Fruit fly (Drosophila melanogaster) whole organism, embryonic: ENCODE measurements around the gene SkpE.

Experiments
- ATbp ChIP-seq: fragments of 200-800 bp; sonication (Bioruptor generic); optimal IDR thresholded peaks from 2 replicates; lab custom pipeline; 2017; ENCODE audit warnings: missing biosample characterization, mild to moderate bottlenecking, missing genetic modification characterization, missing genetic modification reagents
- Atf6 ChIP-seq: fragments of 200-800 bp; sonication (Bioruptor generic); IDR thresholded peaks from 2 replicates; pipeline ENCODE4 v1.3.6; 2022; ENCODE audit warnings: missing biosample characterization, missing genetic modification characterization
- Awh ChIP-seq: fragments of 200-800 bp; sonication (Bioruptor generic); IDR thresholded peaks from 2 replicates; pipeline ENCODE4, ENCODE4 v1.3.6; 2022; ENCODE audit warnings: missing biosample characterization, missing genetic modification characterization
- B-H2 ChIP-seq: fragments of 200-800 bp; sonication (Bioruptor generic); optimal IDR thresholded peaks from 2 replicates; lab custom pipeline; 2018; ENCODE audit warnings: missing biosample characterization, mild to moderate bottlenecking, missing genetic modification characterization
- Blimp-1 ChIP-seq: fragments of 200-800 bp; sonication (Bioruptor generic); optimal IDR thresholded peaks from 3 replicates; lab custom pipeline; 2018; ENCODE audit warnings: missing biosample characterization, missing genetic modification characterization, mild to moderate bottlenecking, moderate library complexity, missing genetic modification reagents
- CG10147 ChIP-seq: fragments of 200-800 bp; sonication (Bioruptor generic); optimal IDR thresholded peaks from 2 replicates; lab custom pipeline; 2019; ENCODE audit warnings: missing biosample characterization, mild to moderate bottlenecking, missing genetic modification characterization, moderate library complexity
- CG10565 ChIP-seq: fragments of 200-800 bp; sonication (Bioruptor generic); optimal IDR thresholded peaks from 3 replicates; lab custom pipeline; 2016; ENCODE audit warnings: missing biosample characterization, mild to moderate bottlenecking, missing genetic modification characterization
- CG11560 ChIP-seq: fragments of 200-800 bp; sonication (Bioruptor generic); IDR thresholded peaks from 3 replicates; pipeline ENCODE4 v1.3.6; 2022; ENCODE audit warnings: missing biosample characterization, missing genetic modification characterization
- CG12219 ChIP-seq: fragments of 200-800 bp; sonication (Bioruptor generic); optimal IDR thresholded peaks from 3 replicates; lab custom pipeline; 2018; ENCODE audit warnings: missing biosample characterization, mild to moderate bottlenecking, missing genetic modification characterization
- CG12769 ChIP-seq: fragments of 200-800 bp; sonication (Bioruptor generic); optimal IDR thresholded peaks from 2 replicates; lab custom pipeline; 2019; ENCODE audit warnings: missing biosample characterization, mild to moderate bottlenecking, missing genetic modification characterization, moderate library complexity
- CG13624 ChIP-seq: fragments of 200-800 bp; sonication (Bioruptor generic); optimal IDR thresholded peaks from 2 replicates; lab custom pipeline; 2016; ENCODE audit warnings: missing biosample characterization, missing genetic modification characterization
- CG14667 ChIP-seq: fragments of 200-800 bp; sonication (Bioruptor generic); IDR thresholded peaks from 2 replicates; pipeline ENCODE4 v1.3.6; 2022; ENCODE audit warnings: missing biosample characterization, missing genetic modification characterization
- CG1647 ChIP-seq: fragments of 200-800 bp; sonication (Bioruptor generic); optimal IDR thresholded peaks from 3 replicates; lab custom pipeline; 2016; ENCODE audit warnings: missing biosample characterization, missing genetic modification characterization
- CG17361 ChIP-seq: fragments of 200-800 bp; sonication (Bioruptor generic); IDR thresholded peaks from 3 replicates; pipeline ENCODE4 v1.3.6; 2022; ENCODE audit warnings: missing biosample characterization, missing genetic modification characterization
- CG2199 ChIP-seq: fragments of 200-800 bp; sonication (Bioruptor generic); IDR thresholded peaks from 3 replicates; pipeline ENCODE4 v1.3.6; 2022; ENCODE audit warnings: missing biosample characterization, missing genetic modification characterization
- CG2678 ChIP-seq: fragments of 200-800 bp; sonication (Bioruptor generic); optimal IDR thresholded peaks from 3 replicates; lab custom pipeline; 2019; ENCODE audit warnings: missing biosample characterization, mild to moderate bottlenecking, missing genetic modification characterization, moderate library complexity
- CG32772 ChIP-seq: fragments of 200-800 bp; sonication (Bioruptor generic); IDR thresholded peaks from 2 replicates; pipeline ENCODE4 v1.3.6; 2022; ENCODE audit warnings: missing biosample characterization, missing genetic modification characterization
- CG3281 ChIP-seq: fragments of 200-800 bp; sonication (Bioruptor generic); optimal IDR thresholded peaks from 3 replicates; lab custom pipeline; 2017; ENCODE audit warnings: missing biosample characterization, mild to moderate bottlenecking, missing genetic modification characterization
- CG33557 ChIP-seq: fragments of 200-800 bp; sonication (Bioruptor generic); optimal IDR thresholded peaks from 2 replicates; lab custom pipeline; 2019; ENCODE audit warnings: missing biosample characterization, mild to moderate bottlenecking, missing genetic modification characterization, moderate library complexity
- CG6272 ChIP-seq: fragments of 200-800 bp; sonication (Bioruptor generic); IDR thresholded peaks from 2 replicates; pipeline ENCODE4 v1.3.6; 2022; ENCODE audit warnings: missing biosample characterization, missing genetic modification characterization
- CG6683 ChIP-seq: fragments of 200-800 bp; sonication (Bioruptor generic); optimal IDR thresholded peaks from 2 replicates; lab custom pipeline; 2017; ENCODE audit warnings: missing biosample characterization, mild to moderate bottlenecking, missing genetic modification characterization, missing genetic modification reagents
- CG6813 ChIP-seq: fragments of 200-800 bp; sonication (Bioruptor generic); optimal IDR thresholded peaks from 2 replicates; lab custom pipeline; 2017; ENCODE audit warnings: missing biosample characterization, missing genetic modification characterization, mild to moderate bottlenecking, moderate library complexity, missing genetic modification reagents
- CG7556 ChIP-seq: fragments of 200-800 bp; sonication (Bioruptor generic); optimal IDR thresholded peaks from 2 replicates; lab custom pipeline; 2017; ENCODE audit warnings: missing biosample characterization, mild to moderate bottlenecking, missing genetic modification characterization
- CG7839 ChIP-seq: fragments of 200-800 bp; sonication (Bioruptor generic); optimal IDR thresholded peaks from 3 replicates; lab custom pipeline; 2018; ENCODE audit warnings: missing biosample characterization, mild to moderate bottlenecking, missing genetic modification characterization, moderate library complexity
- CG8478 ChIP-seq: fragments of >200 bp; optimal IDR thresholded peaks from 2 replicates; lab custom pipeline; 2018
- Dad ChIP-seq: fragments of 200-800 bp; sonication (Bioruptor generic); optimal IDR thresholded peaks from 3 replicates; lab custom pipeline; 2016; ENCODE audit warnings: missing biosample characterization, missing genetic modification characterization
- Elba2 ChIP-seq: fragments of 200-800 bp; sonication (Bioruptor generic); optimal IDR thresholded peaks from 3 replicates; lab custom pipeline; 2016; ENCODE audit warnings: missing biosample characterization, missing genetic modification characterization
- Fer1 ChIP-seq: fragments of 200-800 bp; sonication (Bioruptor generic); optimal IDR thresholded peaks from 2 replicates; lab custom pipeline; 2017; ENCODE audit warnings: missing biosample characterization, mild to moderate bottlenecking, missing genetic modification characterization
- H15 ChIP-seq: fragments of 200-800 bp; sonication (Bioruptor generic); IDR thresholded peaks from 3 replicates; pipeline ENCODE4 v1.3.6; 2022; ENCODE audit warnings: missing biosample characterization, missing genetic modification characterization
- HLHmδ ChIP-seq: fragments of 200-800 bp; sonication (Bioruptor generic); optimal IDR thresholded peaks from 2 replicates; lab custom pipeline; 2018; ENCODE audit warnings: missing biosample characterization, mild to moderate bottlenecking, missing genetic modification characterization, moderate library complexity
- Hey ChIP-seq: fragments of 200-800 bp; sonication (Bioruptor generic); optimal IDR thresholded peaks from 3 replicates; lab custom pipeline; 2018; ENCODE audit warnings: missing biosample characterization, mild to moderate bottlenecking, missing genetic modification characterization
- HmgZ ChIP-seq: fragments of 200-800 bp; sonication (Bioruptor generic); optimal IDR thresholded peaks from 2 replicates; lab custom pipeline; 2018; ENCODE audit warnings: missing biosample characterization, mild to moderate bottlenecking, missing genetic modification characterization
- Hr51 ChIP-seq, 2 experiments: fragments of 200-800 bp; sonication (Bioruptor generic); optimal IDR thresholded peaks; 2 replicates in 1 of 2; 3 replicates in 1 of 2; lab custom pipeline; 2016 to 2018; ENCODE audit warnings: missing biosample characterization in 2 of 2, missing genetic modification characterization in 2 of 2, mild to moderate bottlenecking in 1 of 2, moderate library complexity in 1 of 2
- Oaz ChIP-seq: fragments of 200-800 bp; sonication (Bioruptor generic); IDR thresholded peaks from 2 replicates; pipeline ENCODE4 v1.3.6; 2022; ENCODE audit warnings: missing biosample characterization, missing genetic modification characterization
- Stat92E ChIP-seq, 3 experiments: fragments of >200 bp in 2 of 3; fragments of 200-800 bp in 1 of 3; sonication (Bioruptor generic) in 1 of 3; optimal IDR thresholded peaks; 2 replicates each; lab custom pipeline; 2017 to 2019; ENCODE audit warnings: missing biosample characterization in 3 of 3, missing genetic modification characterization in 3 of 3, mild to moderate bottlenecking in 1 of 3, moderate library complexity in 1 of 3
- cad ChIP-seq: fragments of >200 bp; optimal IDR thresholded peaks from 2 replicates; lab custom pipeline; 2017; ENCODE audit warnings: missing biosample characterization, missing genetic modification characterization
- da ChIP-seq: fragments of 200-800 bp; sonication (Bioruptor generic); optimal IDR thresholded peaks from 2 replicates; lab custom pipeline; 2016; ENCODE audit warnings: missing biosample characterization, missing genetic modification characterization
- dm ChIP-seq: fragments of 200-800 bp; sonication (Bioruptor generic); optimal IDR thresholded peaks from 3 replicates; lab custom pipeline; 2016; ENCODE audit warnings: missing biosample characterization, missing genetic modification characterization
- dpn ChIP-seq, 2 experiments: fragments of 200-800 bp; sonication (Bioruptor generic); optimal IDR thresholded peaks; 3 replicates each; lab custom pipeline; 2016; ENCODE audit warnings: missing biosample characterization in 2 of 2, missing genetic modification characterization in 2 of 2
- emc ChIP-seq: fragments of 200-800 bp; sonication (Bioruptor generic); optimal IDR thresholded peaks from 2 replicates; lab custom pipeline; 2016; ENCODE audit warnings: missing biosample characterization, missing genetic modification characterization
- ewg ChIP-seq: fragments of 200-800 bp; sonication (Bioruptor generic); optimal IDR thresholded peaks from 3 replicates; lab custom pipeline; 2017; ENCODE audit warnings: mild to moderate bottlenecking, missing biosample characterization, missing genetic modification reagents, missing genetic modification characterization
- ftz-f1 ChIP-seq: fragments of 200-800 bp; sonication (Bioruptor generic); optimal IDR thresholded peaks from 2 replicates; lab custom pipeline; 2016; ENCODE audit warnings: missing biosample characterization, missing genetic modification characterization
- fu2 ChIP-seq: fragments of 200-800 bp; sonication (Bioruptor generic); optimal IDR thresholded peaks from 2 replicates; lab custom pipeline; 2016; ENCODE audit warnings: missing biosample characterization, missing genetic modification characterization
- kay ChIP-seq: fragments of 200-800 bp; sonication (Bioruptor generic); optimal IDR thresholded peaks from 2 replicates; lab custom pipeline; 2016; ENCODE audit warnings: missing biosample characterization, missing genetic modification characterization
- ken ChIP-seq: fragments of 200-800 bp; sonication (Bioruptor generic); IDR thresholded peaks from 3 replicates; pipeline ENCODE4 v1.3.6; 2022; ENCODE audit warnings: missing biosample characterization, missing genetic modification characterization
- lab ChIP-seq: fragments of 200-800 bp; sonication (Bioruptor generic); optimal IDR thresholded peaks from 3 replicates; lab custom pipeline; 2017; ENCODE audit warnings: missing biosample characterization, missing genetic modification characterization, mild to moderate bottlenecking, moderate library complexity, missing genetic modification reagents
- lbe ChIP-seq: fragments of 200-800 bp; sonication (Bioruptor generic); optimal IDR thresholded peaks from 2 replicates; lab custom pipeline; 2016; ENCODE audit warnings: missing biosample characterization, mild to moderate bottlenecking, missing genetic modification characterization
- pb ChIP-seq: fragments of 200-800 bp; sonication (Bioruptor generic); optimal IDR thresholded peaks from 3 replicates; lab custom pipeline; 2016; ENCODE audit warnings: missing biosample characterization, missing genetic modification characterization
- phol ChIP-seq: fragments of 200-800 bp; sonication (Bioruptor generic); optimal IDR thresholded peaks from 3 replicates; lab custom pipeline; 2018; ENCODE audit warnings: missing biosample characterization, mild to moderate bottlenecking, missing genetic modification characterization, moderate library complexity
- tap ChIP-seq: fragments of 200-800 bp; optimal IDR thresholded peaks from 3 replicates; lab custom pipeline; 2019; ENCODE audit warnings: missing biosample characterization, mild to moderate bottlenecking, missing genetic modification characterization, moderate library complexity
- zf30C ChIP-seq: fragments of 200-800 bp; sonication (Bioruptor generic); optimal IDR thresholded peaks from 3 replicates; lab custom pipeline; 2018; ENCODE audit warnings: missing biosample characterization, mild to moderate bottlenecking, missing genetic modification characterization

SkpE gene

dm6 chrX:19818617-19819016, 5.3 kb downstream of the SkpE start (continued):
- TF ChIP-seq ATbp (GFP tag; lab: Kevin White, UChicago) (peak; percentile 21), da (GFP tag; lab: Kevin White, UChicago) (no peak), Atf6 (GFP tag; lab: Robert Waterston, UW) (no peak), CG2199 (GFP tag; lab: Robert Waterston, UW) (no peak), CG13624 (GFP tag; lab: Kevin White, UChicago) (no peak), Hr51 (GFP tag; optimal IDR thresholded peaks at IDR 0.05; lab: Kevin White, UChicago) (peak in 1 of 2 experiments; percentile 52), Stat92E (GFP tag; optimal IDR thresholded peaks at IDR 0.05; lab: Kevin White, UChicago) (no peak), CG6683 (GFP tag; lab: Kevin White, UChicago) (no peak), CG7839 (tag; lab: Kevin White, UChicago) (peak; percentile 42), CG10147 (GFP tag; lab: Kevin White, UChicago) (no peak), CG7556 (peak; percentile 47), H15 (no peak), CG32772 (GFP tag; lab: Robert Waterston, UW) (no peak), tap (tag; lab: Kevin White, UChicago) (no peak), phol (peak; percentile 32), Blimp-1 (GFP tag; lab: Kevin White, UChicago) (peak; percentile 26), lbe (no peak), ftz-f1 (GFP tag; lab: Kevin White, UChicago) (no peak), ken (GFP tag; lab: Robert Waterston, UW) (peak; percentile 43; the same call in 1 of the 3 replicates), dm (GFP tag; lab: Kevin White, UChicago) (no peak), CG1647 (GFP tag; lab: Kevin White, UChicago) (no peak), CG17361 (GFP tag; lab: Robert Waterston, UW) (peak; percentile 31; the same call in 1 of the 3 replicates), CG2678 (tag; lab: Kevin White, UChicago) (peak; percentile 56), ewg (no peak), fu2 (GFP tag; lab: Kevin White, UChicago) (no peak), Fer1 (GFP tag; lab: Kevin White, UChicago) (peak; percentile 40), CG6813 (no peak), pb (GFP tag; lab: Kevin White, UChicago) (no peak), kay (GFP tag; lab: Kevin White, UChicago) (no peak), CG10565 (GFP tag; lab: Kevin White, UChicago) (no peak), cad (GFP tag; lab: Kevin White, UChicago) (no peak), B-H2 (GFP tag; lab: Kevin White, UChicago) (no peak), Hey (tag; lab: Kevin White, UChicago) (no peak), Oaz (GFP tag; lab: Robert Waterston, UW) (no peak), Awh (GFP tag; lab: Robert Waterston, UW) (no peak), Dad (GFP tag; lab: Kevin White, UChicago) (no peak), CG12769 (no peak), CG14667 (GFP tag; lab: Robert Waterston, UW) (no peak), HLHmδ (GFP tag; lab: Kevin White, UChicago) (no peak), lab (GFP tag; lab: Kevin White, UChicago) (peak; percentile 34), dpn (GFP tag; optimal IDR thresholded peaks at IDR 0.05; lab: Kevin White, UChicago) (no peak), CG3281 (GFP tag; lab: Kevin White, UChicago) (peak; percentile 15), CG6272 (GFP tag; lab: Robert Waterston, UW) (no peak), CG8478 (lab: Kevin White, UChicago) (no peak), zf30C (peak; percentile 31), CG11560 (tag; lab: Robert Waterston, UW) (no peak), HmgZ (tag; lab: Kevin White, UChicago) (no peak), CG33557 (GFP tag; lab: Kevin White, UChicago) (no peak), emc (GFP tag; lab: Kevin White, UChicago) (no peak), Elba2 (no peak), CG12219 (no peak)
